Fruit fly (Drosophila melanogaster) whole organism, pupa: ENCODE results near the gene prd.

ENCODE experiments used
- CG10348 ChIP-seq: fragments of 200-800 bp; sonication (Bioruptor generic); IDR thresholded peaks from 2 replicates; pipeline ENCODE4 v1.3.6; 2022; ENCODE audit warnings: missing biosample characterization, missing genetic modification characterization
- CG12605 ChIP-seq: fragments of 200-800 bp; sonication (Bioruptor generic); IDR thresholded peaks from 2 replicates; pipeline ENCODE4 v1.3.6; 2022; ENCODE audit warnings: missing biosample characterization, missing genetic modification characterization
- CG13204 ChIP-seq: fragments of 200-800 bp; sonication (Bioruptor generic); optimal IDR thresholded peaks from 2 replicates; lab custom pipeline; 2018; ENCODE audit warnings: missing biosample characterization, mild to moderate bottlenecking, missing genetic modification characterization, moderate library complexity
- CG14655 ChIP-seq: fragments of 200-800 bp; sonication (Bioruptor generic); optimal IDR thresholded peaks from 3 replicates; lab custom pipeline; 2017; ENCODE audit warnings: mild to moderate bottlenecking, missing biosample characterization, missing genetic modification reagents, missing genetic modification characterization
- CG15710 ChIP-seq: fragments of 200-800 bp; sonication (Bioruptor generic); optimal IDR thresholded peaks from 2 replicates; lab custom pipeline; 2018; ENCODE audit warnings: missing biosample characterization, mild to moderate bottlenecking, missing genetic modification characterization, moderate library complexity
- CG17806 ChIP-seq: fragments of 200-800 bp; sonication (Bioruptor generic); optimal IDR thresholded peaks from 2 replicates; lab custom pipeline; 2018; ENCODE audit warnings: missing biosample characterization, mild to moderate bottlenecking, missing genetic modification characterization, moderate library complexity
- CG32121 ChIP-seq: fragments of 200-800 bp; sonication (Bioruptor generic); IDR thresholded peaks from 2 replicates; pipeline ENCODE4 v1.3.6; 2022; ENCODE audit warnings: missing biosample characterization, missing genetic modification characterization
- CG34367 ChIP-seq: fragments of 200-800 bp; sonication (Bioruptor generic); optimal IDR thresholded peaks from 2 replicates; lab custom pipeline; 2018; ENCODE audit warnings: missing biosample characterization, mild to moderate bottlenecking, missing genetic modification characterization
- CG4496 ChIP-seq: fragments of 200-800 bp; sonication (Bioruptor generic); IDR thresholded peaks from 3 replicates; pipeline ENCODE4 v1.3.6; 2022; ENCODE audit warnings: missing biosample characterization, missing genetic modification characterization
- CG8159 ChIP-seq: fragments of 200-800 bp; sonication (Bioruptor generic); optimal IDR thresholded peaks from 3 replicates; lab custom pipeline; 2018; ENCODE audit warnings: missing biosample characterization, mild to moderate bottlenecking, missing genetic modification characterization, moderate library complexity
- CG8301 ChIP-seq: fragments of 200-800 bp; sonication (Bioruptor generic); optimal IDR thresholded peaks from 2 replicates; lab custom pipeline; 2018; ENCODE audit warnings: missing biosample characterization, mild to moderate bottlenecking, missing genetic modification characterization
- CG9948 ChIP-seq: fragments of 200-800 bp; sonication (Bioruptor generic); optimal IDR thresholded peaks from 2 replicates; lab custom pipeline; 2018; ENCODE audit warnings: missing biosample characterization, mild to moderate bottlenecking, missing genetic modification characterization, moderate library complexity
- D1 ChIP-seq: fragments of 200-800 bp; sonication (Bioruptor generic); optimal IDR thresholded peaks from 2 replicates; lab custom pipeline; 2018; ENCODE audit warnings: missing biosample characterization, mild to moderate bottlenecking, missing genetic modification characterization, moderate library complexity
- EcR ChIP-seq: fragments of 200-800 bp; sonication (Bioruptor generic); optimal IDR thresholded peaks from 3 replicates; lab custom pipeline; 2019; ENCODE audit warnings: missing biosample characterization, missing genetic modification characterization, mild to moderate bottlenecking, moderate library complexity, missing genetic modification reagents
- Ets98B ChIP-seq: fragments of 200-800 bp; sonication (Bioruptor generic); IDR thresholded peaks from 2 replicates; pipeline ENCODE4 v1.3.6; 2022; ENCODE audit warnings: missing biosample characterization, missing genetic modification characterization
- Pif1A ChIP-seq: fragments of 200-800 bp; sonication (Bioruptor generic); optimal IDR thresholded peaks from 3 replicates; lab custom pipeline; 2016; ENCODE audit warnings: missing biosample characterization, missing genetic modification characterization
- Pif1B ChIP-seq: fragments of 200-800 bp; sonication (Bioruptor generic); optimal IDR thresholded peaks from 3 replicates; lab custom pipeline; 2016; ENCODE audit warnings: missing biosample characterization, missing genetic modification characterization
- Snoo ChIP-seq: fragments of 200-800 bp; sonication (Bioruptor generic); optimal IDR thresholded peaks from 3 replicates; lab custom pipeline; 2017; ENCODE audit warnings: missing biosample characterization, mild to moderate bottlenecking, missing genetic modification characterization, inconsistent platforms
- fd96Ca ChIP-seq: fragments of 200-800 bp; sonication (Bioruptor generic); IDR thresholded peaks from 3 replicates; pipeline ENCODE4 v1.3.6; 2022; ENCODE audit warnings: missing biosample characterization, missing genetic modification characterization
- gl ChIP-seq: fragments of 200-800 bp; sonication (Bioruptor generic); optimal IDR thresholded peaks from 2 replicates; lab custom pipeline; 2018; ENCODE audit warnings: missing biosample characterization, mild to moderate bottlenecking, missing genetic modification characterization
- rn ChIP-seq: fragments of 200-800 bp; sonication (Bioruptor generic); IDR thresholded peaks from 2 replicates; pipeline ENCODE4 v1.3.6; 2022; ENCODE audit warnings: missing biosample characterization, missing genetic modification characterization

Gene prd

DNA sequence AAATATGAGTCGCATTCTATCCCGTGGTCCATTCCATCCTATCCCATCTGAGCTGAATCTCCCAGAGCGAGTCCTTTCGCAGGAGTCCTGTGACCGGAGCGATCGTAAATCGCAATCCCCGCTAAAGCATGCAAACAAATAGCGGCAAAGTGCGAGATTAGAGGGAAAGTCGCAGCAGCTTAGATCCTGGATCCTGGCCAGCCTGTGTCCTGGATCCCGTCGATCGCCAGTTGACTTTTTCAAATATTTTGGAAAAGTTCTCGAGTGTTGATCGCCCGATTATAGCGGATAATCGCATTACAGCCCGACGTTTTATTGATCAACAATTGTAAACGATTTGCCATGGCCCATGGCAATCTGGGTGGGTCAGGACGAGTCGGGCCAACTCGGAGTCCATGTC is 3.5 kb upstream of the prd start:
- TF ChIP-seq CG12605 (GFP tag; lab: Robert Waterston, UW) (no peak), CG17806 (tag; lab: Kevin White, UChicago) (no peak), CG10348 (no peak), CG14655 (no peak), Snoo (no peak), gl (no peak), Pif1A (no peak), rn (GFP tag; lab: Robert Waterston, UW) (no peak), EcR (no peak), CG15710 (tag; lab: Kevin White, UChicago) (no peak), CG13204 (no peak)
- TF ChIP-seq, all 21 proteins: peak for 0

- TF ChIP-seq D1 (tag; lab: Kevin White, UChicago) (no peak), CG4496 (GFP tag; lab: Robert Waterston, UW) (no peak), fd96Ca (GFP tag; lab: Robert Waterston, UW) (no peak), CG34367 (tag; lab: Kevin White, UChicago) (no peak), CG32121 (GFP tag; lab: Robert Waterston, UW) (no peak), CG14655 (no peak), rn (GFP tag; lab: Robert Waterston, UW) (no peak), gl (no peak), EcR (no peak), Pif1B (GFP tag; lab: Kevin White, UChicago) (no peak), Ets98B (no peak), CG8301 (no peak), CG15710 (tag; lab: Kevin White, UChicago) (no peak)
Measured at dm6 chr2L:12087442-12087841, 1.8 kb upstream of the prd start.

dm6 chr2L:12085010-12085409 is 617 bp downstream of the prd start:
- TF ChIP-seq CG14655 (no peak), D1 (tag; lab: Kevin White, UChicago) (no peak), Pif1A (no peak), CG8159 (tag; lab: Kevin White, UChicago) (no peak), rn (GFP tag; lab: Robert Waterston, UW) (no peak), CG10348 (no peak), CG9948 (no peak), CG32121 (GFP tag; lab: Robert Waterston, UW) (no peak), CG17806 (tag; lab: Kevin White, UChicago) (no peak), fd96Ca (GFP tag; lab: Robert Waterston, UW) (no peak), EcR (no peak), gl (no peak), Ets98B (no peak), CG34367 (tag; lab: Kevin White, UChicago) (no peak)

- no peak for TF ChIP-seq gl
- TF ChIP-seq Pif1B (GFP tag; lab: Kevin White, UChicago): no peak
- no peak for TF ChIP-seq CG8301
- TF ChIP-seq CG17806 (tag; lab: Kevin White, UChicago): no peak
- TF ChIP-seq CG13204: no peak
- no peak for TF ChIP-seq CG9948
- TF ChIP-seq fd96Ca (GFP tag; lab: Robert Waterston, UW): no peak
- TF ChIP-seq CG14655: no peak
- TF ChIP-seq Pif1A: no peak
- TF ChIP-seq Ets98B: no peak
- no peak for TF ChIP-seq CG10348
- TF ChIP-seq CG4496 (GFP tag; lab: Robert Waterston, UW): no peak
- TF ChIP-seq Snoo: no peak
Measured at dm6 chr2L:12081118-12081665, 4.4 kb downstream of the prd start.

DNA sequence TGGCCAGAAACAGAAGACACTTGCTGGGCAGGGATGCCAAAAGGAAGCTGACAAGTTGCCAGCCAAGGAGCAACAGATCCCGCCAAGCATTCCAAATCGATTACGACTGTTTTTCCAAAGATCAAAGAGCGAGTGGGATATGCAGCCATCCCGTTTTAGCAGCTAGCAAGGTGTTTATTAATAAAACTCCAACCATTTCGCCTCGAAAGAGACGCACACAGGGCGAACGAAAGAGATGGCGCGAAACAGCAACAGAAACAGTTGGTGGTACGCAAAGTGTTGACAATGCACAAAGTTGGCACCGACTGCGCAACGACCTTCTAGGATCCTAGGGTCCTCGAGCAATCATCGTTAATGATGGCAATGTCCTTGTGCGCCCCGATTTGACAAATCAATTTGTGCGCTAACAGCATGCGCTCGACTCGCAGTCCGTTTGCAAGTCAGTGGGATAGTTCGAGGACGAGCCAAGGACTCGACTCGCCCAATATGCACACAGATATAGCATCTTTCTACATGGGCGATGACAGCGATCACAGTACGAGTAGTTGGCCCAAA is 5.7 kb downstream of the prd start:
- TF ChIP-seq Pif1A: no peak
- TF ChIP-seq, all 21 proteins: peak for 0

DNA sequence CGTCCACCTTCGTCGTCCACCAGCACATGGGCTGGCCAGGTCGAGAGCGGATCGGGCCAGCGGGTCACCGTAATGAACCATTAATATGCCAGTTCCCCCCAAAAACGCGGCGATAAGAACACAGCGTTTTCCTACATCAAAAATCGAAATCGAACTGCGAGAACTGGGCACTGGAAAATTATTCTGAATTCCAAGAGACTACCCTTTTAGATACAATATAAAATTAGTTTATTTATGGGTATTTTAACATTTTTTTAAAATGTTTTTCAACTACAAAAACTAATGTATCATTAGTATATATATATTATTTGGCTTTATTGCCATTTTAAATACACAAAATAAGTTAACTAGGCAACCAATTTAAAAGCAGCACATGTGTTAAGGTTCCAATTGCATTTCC is 6.9 kb downstream of the prd start:
- TF ChIP-seq Snoo (no peak), CG10348 (no peak), Ets98B (no peak), CG15710 (tag; lab: Kevin White, UChicago) (no peak), EcR (no peak), fd96Ca (GFP tag; lab: Robert Waterston, UW) (no peak), Pif1B (GFP tag; lab: Kevin White, UChicago) (no peak), CG9948 (no peak), CG12605 (GFP tag; lab: Robert Waterston, UW) (no peak), CG14655 (no peak), CG34367 (tag; lab: Kevin White, UChicago) (no peak), gl (no peak), CG17806 (tag; lab: Kevin White, UChicago) (no peak), CG13204 (no peak)

DNA sequence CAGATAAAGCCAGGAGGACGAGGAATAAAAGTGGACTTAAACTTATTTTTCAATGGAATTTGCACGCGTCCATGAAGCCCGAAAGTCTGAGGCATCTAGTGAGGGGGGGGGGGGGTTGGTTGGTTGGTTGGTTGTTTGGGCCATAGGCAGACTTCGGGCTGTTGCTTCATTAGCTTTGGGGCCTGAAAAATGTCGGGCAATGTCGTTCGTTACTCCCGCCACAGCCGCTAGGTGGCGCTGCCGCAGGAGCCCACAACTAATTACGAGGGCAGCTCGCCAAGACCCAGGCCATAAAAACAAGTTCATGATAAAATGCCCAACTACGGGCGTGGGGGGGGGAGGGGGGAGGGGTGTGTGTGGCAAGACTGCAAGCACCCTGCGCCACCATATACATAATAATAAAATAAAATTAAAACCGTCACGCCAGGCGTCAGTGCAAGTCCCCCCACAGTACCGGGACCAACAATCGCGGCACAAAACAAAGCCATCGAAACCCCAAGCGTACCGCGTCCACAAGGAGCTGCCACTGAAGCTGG is 7.4 kb downstream of the prd start:
- TF ChIP-seq CG14655 (no peak), CG8301 (no peak), D1 (tag; lab: Kevin White, UChicago) (no peak), EcR (no peak), Pif1A (no peak), rn (GFP tag; lab: Robert Waterston, UW) (no peak), CG9948 (no peak)
